Worm (Caenorhabditis elegans) whole organism, L3 larva: Measurements from ENCODE around the gene srh-78.

Source experiments
- aly-2 ChIP-seq: fragments of 150-350 bp; optimal IDR thresholded peaks from 2 replicates; lab custom pipeline; 2014; ENCODE audit warnings: missing biosample characterization, missing genetic modification characterization
- ama-1 ChIP-seq: fragments of 150-350 bp; optimal IDR thresholded peaks from 2 replicates; lab custom pipeline; 2018
- ceh-28 ChIP-seq: fragments of 150-350 bp; optimal IDR thresholded peaks from 2 replicates; lab custom pipeline; 2014; ENCODE audit warnings: missing biosample characterization, missing genetic modification reagents, missing genetic modification characterization
- elt-3 ChIP-seq, 3 experiments: fragments of 150-350 bp in 1 of 3; sonication (generic microtip) in 2 of 3; optimal IDR thresholded peaks; 2 replicates in 2 of 3; 4 replicates in 1 of 3; lab custom pipeline; 2014 to 2017; ENCODE audit warnings: missing biosample characterization in 3 of 3, missing genetic modification characterization in 3 of 3
- hmg-11 ChIP-seq: sonication (generic microtip); optimal IDR thresholded peaks from 2 replicates; lab custom pipeline; 2016; ENCODE audit warnings: missing genetic modification characterization, missing compliant biosample characterization
- lin-39 ChIP-seq: fragments of 150-350 bp; optimal IDR thresholded peaks from 2 replicates; lab custom pipeline; 2018; ENCODE audit warnings: missing biosample characterization, missing genetic modification reagents, missing genetic modification characterization
- nhr-25 ChIP-seq: sonication (generic microtip); optimal IDR thresholded peaks from 2 replicates; lab custom pipeline; 2017; ENCODE audit warnings: missing biosample characterization, missing genetic modification characterization
- nhr-67 ChIP-seq: fragments of 150-350 bp; optimal IDR thresholded peaks from 2 replicates; lab custom pipeline; 2014; ENCODE audit warnings: missing biosample characterization, missing genetic modification characterization
- snpc-4 ChIP-seq: fragments of 150-350 bp; optimal IDR thresholded peaks from 2 replicates; lab custom pipeline; 2014; ENCODE audit warnings: missing biosample characterization, missing genetic modification characterization
- unc-39 ChIP-seq: sonication (generic microtip); optimal IDR thresholded peaks from 4 replicates; lab custom pipeline; 2017; ENCODE audit warnings: missing biosample characterization, missing genetic modification characterization

DNA sequence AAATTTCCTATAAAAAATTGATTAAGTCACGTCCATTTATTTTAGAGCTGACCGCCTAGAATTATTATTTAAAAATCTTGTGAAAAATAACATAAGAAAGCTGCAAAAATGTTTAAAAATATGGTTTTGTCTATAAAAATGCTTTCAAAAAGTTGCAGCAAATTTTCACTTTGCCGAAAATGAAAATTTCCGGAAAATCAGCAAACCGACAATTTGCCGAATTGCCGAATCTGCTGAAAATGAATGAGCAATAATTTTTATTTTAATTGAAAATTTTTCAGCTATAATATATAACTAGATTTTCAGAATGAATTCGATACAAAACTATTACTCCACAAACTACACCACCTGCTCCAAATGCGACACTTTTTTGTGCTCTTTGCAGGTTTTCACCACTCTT is at the start of gene srh-78:
- TF ChIP-seq unc-39 (tag; lab: Kevin White, UChicago), result no peak
- no peak for TF ChIP-seq lin-39 (tag; lab: Kevin White, UChicago)
- no peak for TF ChIP-seq ama-1 (lab: Kevin White, UChicago)
- TF ChIP-seq elt-3 (tag; optimal IDR thresholded peaks at IDR 0.05; lab: Kevin White, UChicago), result no peak
- TF ChIP-seq snpc-4 (tag; lab: Kevin White, UChicago), result no peak
- no peak for TF ChIP-seq aly-2 (tag; lab: Kevin White, UChicago)
- TF ChIP-seq nhr-67 (tag; lab: Kevin White, UChicago), result no peak
- TF ChIP-seq hmg-11 (tag; lab: Kevin White, UChicago), result no peak
- no peak for TF ChIP-seq nhr-25
- no peak for TF ChIP-seq ceh-28 (tag; lab: Kevin White, UChicago)
